Worm (Caenorhabditis elegans) whole organism, L1 larva: Measurements from ENCODE around the gene melo-1.
A peak's percentile ranks its signal among the peaks of the same experiment; 100 is the strongest.

Experiments
- C04F5.9 ChIP-seq: sonication (generic microtip); optimal IDR thresholded peaks from 2 replicates; lab custom pipeline; 2016; ENCODE audit warnings: missing genetic modification characterization, missing compliant biosample characterization
- Y116A8C.19 ChIP-seq: sonication (generic microtip); optimal IDR thresholded peaks from 2 replicates; lab custom pipeline; 2016; ENCODE audit warnings: missing compliant biosample characterization, missing genetic modification characterization, borderline replicate concordance
- aha-1 ChIP-seq: fragments of 150-350 bp; optimal IDR thresholded peaks from 2 replicates; lab custom pipeline; 2014; ENCODE audit warnings: missing biosample characterization, missing genetic modification characterization
- alr-1 ChIP-seq: fragments of 200-800 bp; sonication (Bioruptor generic); optimal IDR thresholded peaks from 2 replicates; lab custom pipeline; 2018; ENCODE audit warnings: borderline replicate concordance, mild to moderate bottlenecking, missing genetic modification characterization, missing compliant biosample characterization
- ama-1 ChIP-seq: fragments of 150-350 bp; optimal IDR thresholded peaks from 2 replicates; lab custom pipeline; 2014
- blmp-1 ChIP-seq: fragments of 150-350 bp; optimal IDR thresholded peaks from 2 replicates; lab custom pipeline; 2014; ENCODE audit warnings: missing biosample characterization, missing genetic modification characterization
- ceh-63 ChIP-seq: fragments of 200-800 bp; sonication (Bioruptor generic); optimal IDR thresholded peaks from 2 replicates; lab custom pipeline; 2018; ENCODE audit warnings: mild to moderate bottlenecking, missing genetic modification characterization, missing compliant biosample characterization
- ceh-88 ChIP-seq: fragments of 200-800 bp; sonication (Bioruptor generic); IDR thresholded peaks from 2 replicates; pipeline ENCODE4 v1.3.6; 2022; ENCODE audit warnings: missing genetic modification characterization, missing compliant biosample characterization
- ces-1 ChIP-seq: fragments of 150-350 bp; optimal IDR thresholded peaks from 2 replicates; lab custom pipeline; 2014; ENCODE audit warnings: missing biosample characterization, missing genetic modification reagents, missing genetic modification characterization
- dpl-1 ChIP-seq, 3 experiments: fragments of 150-350 bp in 2 of 3; sonication (generic microtip) in 1 of 3; optimal IDR thresholded peaks; 2 replicates each; lab custom pipeline; 2014 to 2017; ENCODE audit warnings: missing biosample characterization in 3 of 3, missing genetic modification characterization in 3 of 3, missing genetic modification reagents in 3 of 3
- egl-13 ChIP-seq: sonication (generic microtip); optimal IDR thresholded peaks from 2 replicates; lab custom pipeline; 2016; ENCODE audit warnings: missing genotype, missing genetic modification reagents, missing genetic modification characterization, missing compliant biosample characterization
- egl-27 ChIP-seq, 2 experiments: fragments of 150-350 bp in 1 of 2; sonication (generic microtip); optimal IDR thresholded peaks; 3 replicates each; lab custom pipeline; 2017 to 2018; ENCODE audit warnings: missing biosample characterization in 2 of 2, missing genetic modification characterization in 2 of 2, missing genetic modification reagents in 2 of 2
- elt-2 ChIP-seq: sonication (generic microtip); optimal IDR thresholded peaks from 2 replicates; lab custom pipeline; 2016; ENCODE audit warnings: missing genetic modification characterization, mild to moderate bottlenecking, inconsistent platforms, missing compliant biosample characterization, missing genetic modification reagents
- elt-3 ChIP-seq, 6 experiments: fragments of 150-350 bp in 1 of 6; sonication (generic microtip); optimal IDR thresholded peaks; 2 replicates each; lab custom pipeline; 2017 to 2018; ENCODE audit warnings: missing biosample characterization in 6 of 6, missing genetic modification characterization in 6 of 6, inconsistent platforms in 1 of 6
- fkh-10 ChIP-seq: sonication (generic microtip); optimal IDR thresholded peaks from 2 replicates; lab custom pipeline; 2017; ENCODE audit warnings: missing biosample characterization, missing genetic modification reagents, missing genetic modification characterization
- fos-1 ChIP-seq: fragments of 150-350 bp; optimal IDR thresholded peaks from 2 replicates; lab custom pipeline; 2014; ENCODE audit warnings: missing biosample characterization, missing genetic modification characterization
- grh-1 ChIP-seq: fragments of 200-800 bp; sonication (Bioruptor generic); IDR thresholded peaks from 2 replicates; pipeline ENCODE4 v1.3.6; 2022; ENCODE audit warnings: missing genetic modification reagents, missing genetic modification characterization, missing compliant biosample characterization
- irx-1 ChIP-seq: sonication (generic microtip); optimal IDR thresholded peaks from 2 replicates; lab custom pipeline; 2016; ENCODE audit warnings: missing genetic modification characterization, missing compliant biosample characterization
- jun-1 ChIP-seq: fragments of 150-350 bp; optimal IDR thresholded peaks from 2 replicates; lab custom pipeline; 2014; ENCODE audit warnings: missing biosample characterization, missing genetic modification reagents, missing genetic modification characterization
- lin-15B ChIP-seq: fragments of 150-350 bp; sonication (generic microtip); optimal IDR thresholded peaks from 3 replicates; lab custom pipeline; 2014; ENCODE audit warnings: missing biosample characterization, missing genetic modification characterization
- lin-35 ChIP-seq, 2 experiments: fragments of 150-350 bp; optimal IDR thresholded peaks; 2 replicates each; lab custom pipeline; 2014; ENCODE audit warnings: missing biosample characterization in 2 of 2, missing genetic modification characterization in 2 of 2, missing genetic modification reagents in 2 of 2
- lin-39 ChIP-seq: fragments of 150-350 bp; optimal IDR thresholded peaks from 2 replicates; lab custom pipeline; 2014; ENCODE audit warnings: missing biosample characterization, missing genetic modification reagents, missing genetic modification characterization
- lsy-2 ChIP-seq, 2 experiments: fragments of 150-350 bp; optimal IDR thresholded peaks; 2 replicates each; lab custom pipeline; 2014; ENCODE audit warnings: missing biosample characterization in 2 of 2, missing genetic modification characterization in 2 of 2
- mdl-1 ChIP-seq, 2 experiments: fragments of 150-350 bp; optimal IDR thresholded peaks; 2 replicates each; lab custom pipeline; 2014 to 2017; ENCODE audit warnings: missing biosample characterization in 2 of 2, missing genetic modification characterization in 2 of 2, inconsistent platforms in 1 of 2
- nhr-11 ChIP-seq: fragments of 150-350 bp; optimal IDR thresholded peaks from 2 replicates; lab custom pipeline; 2014; ENCODE audit warnings: missing biosample characterization, missing genetic modification characterization
- nhr-12 ChIP-seq: sonication (generic microtip); optimal IDR thresholded peaks from 2 replicates; lab custom pipeline; 2017; ENCODE audit warnings: missing biosample characterization, missing genetic modification characterization
- nhr-19 ChIP-seq: fragments of 200-800 bp; sonication (Bioruptor generic); conservative IDR thresholded peaks from 2 replicates; pipeline ENCODE4 v1.3.6; 2022; ENCODE audit warnings: missing genetic modification characterization, missing compliant biosample characterization
- nhr-20 ChIP-seq: sonication (generic microtip); optimal IDR thresholded peaks from 2 replicates; lab custom pipeline; 2016; ENCODE audit warnings: mild to moderate bottlenecking, missing genetic modification characterization, missing compliant biosample characterization
- nhr-71 ChIP-seq: sonication (generic microtip); optimal IDR thresholded peaks from 2 replicates; lab custom pipeline; 2016; ENCODE audit warnings: mild to moderate bottlenecking, missing genetic modification characterization, moderate library complexity, missing compliant biosample characterization
- nhr-77 ChIP-seq: fragments of 150-350 bp; optimal IDR thresholded peaks from 2 replicates; lab custom pipeline; 2014; ENCODE audit warnings: missing biosample characterization, missing genetic modification characterization
- nhr-85 ChIP-seq: sonication (generic microtip); peaks from one replicate; lab custom pipeline; 2016; ENCODE audit warnings: missing genetic modification characterization, inconsistent platforms, missing compliant biosample characterization
- pqm-1 ChIP-seq: sonication (generic microtip); optimal IDR thresholded peaks from 3 replicates; lab custom pipeline; 2017; ENCODE audit warnings: missing biosample characterization, missing genetic modification characterization
- rnt-1 ChIP-seq: sonication (generic microtip); optimal IDR thresholded peaks from 2 replicates; lab custom pipeline; 2016; ENCODE audit warnings: mild to moderate bottlenecking, missing genetic modification characterization, moderate library complexity, missing compliant biosample characterization
- skn-1 ChIP-seq: fragments of 150-350 bp; optimal IDR thresholded peaks from 2 replicates; lab custom pipeline; 2014; ENCODE audit warnings: missing biosample characterization, missing genetic modification characterization
- snu-23 ChIP-seq: sonication (generic microtip); optimal IDR thresholded peaks from 2 replicates; lab custom pipeline; 2016; ENCODE audit warnings: missing genetic modification characterization, missing compliant biosample characterization
- sptf-1 ChIP-seq: fragments of 150-350 bp; optimal IDR thresholded peaks from 2 replicates; lab custom pipeline; 2014; ENCODE audit warnings: missing biosample characterization, missing genetic modification characterization
- tbx-2 ChIP-seq: sonication (generic microtip); optimal IDR thresholded peaks from 2 replicates; lab custom pipeline; 2016; ENCODE audit warnings: missing genetic modification characterization, missing compliant biosample characterization
- tlp-1 ChIP-seq: fragments of 150-350 bp; optimal IDR thresholded peaks from 2 replicates; lab custom pipeline; 2014; ENCODE audit warnings: missing biosample characterization, missing genetic modification characterization
- unc-30 ChIP-seq: sonication (generic microtip); optimal IDR thresholded peaks from 2 replicates; lab custom pipeline; 2017; ENCODE audit warnings: missing biosample characterization, missing genetic modification characterization
- unc-62 ChIP-seq: fragments of 150-350 bp; optimal IDR thresholded peaks from 2 replicates; lab custom pipeline; 2014; ENCODE audit warnings: missing biosample characterization, missing genetic modification reagents, missing genetic modification characterization
- unc-98 ChIP-seq: fragments of 200-800 bp; sonication (Bioruptor generic); IDR thresholded peaks from 2 replicates; pipeline ENCODE4 v1.3.6; 2022; ENCODE audit warnings: missing genetic modification characterization, missing compliant biosample characterization
- xbp-1 ChIP-seq: sonication (generic microtip); optimal IDR thresholded peaks from 2 replicates; lab custom pipeline; 2016; ENCODE audit warnings: missing genetic modification characterization, missing compliant biosample characterization
- zag-1 ChIP-seq: fragments of 150-350 bp; optimal IDR thresholded peaks from 2 replicates; lab custom pipeline; 2014; ENCODE audit warnings: missing biosample characterization, missing genetic modification characterization
- ztf-11 ChIP-seq, 2 experiments: sonication (generic microtip); optimal IDR thresholded peaks; 2 replicates each; lab custom pipeline; 2016 to 2017; ENCODE audit warnings: missing genetic modification characterization in 2 of 2, missing biosample characterization in 1 of 2, missing compliant biosample characterization in 1 of 2

The melo-1 gene

ce11 chrIV:14767693-14768251 is 19.1 kb upstream of the melo-1 start, which contains the start of the genes mrps-7 and Y57G11C.3 (continued):
- TF ChIP-seq aha-1 (tag; lab: Kevin White, UChicago) (peak; percentile 71), elt-3 (tag; optimal IDR thresholded peaks at IDR 0.05; lab: Kevin White, UChicago) (peak in 3 of 6 experiments; percentile 42 to 93 (median 91)), tlp-1 (tag; lab: Kevin White, UChicago) (no peak), zag-1 (tag; lab: Kevin White, UChicago) (peak; percentile 57), nhr-20 (tag; lab: Kevin White, UChicago) (peak; percentile 96), pqm-1 (peak; percentile 13), nhr-71 (peak; percentile 97), unc-98 (no peak), grh-1 (GFP tag; lab: Robert Waterston, UW) (peak; percentile 88), fkh-10 (GFP tag; lab: Kevin White, UChicago) (peak; percentile 88), elt-2 (peak; percentile 65), rnt-1 (peak; percentile 95), lin-15B (peak; percentile 97), nhr-85 (tag; lab: Kevin White, UChicago) (peak; percentile 96), nhr-77 (tag; lab: Kevin White, UChicago) (peak; percentile 93), dpl-1 (GFP tag; optimal IDR thresholded peaks at IDR 0.05; lab: Kevin White, UChicago) (peak; percentile 81 to 86 (median 86)), egl-13 (tag; lab: Kevin White, UChicago) (peak; percentile 83), jun-1 (tag; lab: Kevin White, UChicago) (peak; percentile 87), tbx-2 (tag; lab: Kevin White, UChicago) (peak; percentile 95), sptf-1 (no peak), lin-35 (GFP tag; optimal IDR thresholded peaks at IDR 0.05; lab: Kevin White, UChicago) (peak; percentile 89 to 94), ama-1 (lab: Kevin White, UChicago) (peak; percentile 84), snu-23 (GFP tag; lab: Kevin White, UChicago) (peak; percentile 97), irx-1 (tag; lab: Kevin White, UChicago) (peak; percentile 89), ceh-88 (GFP tag; lab: Robert Waterston, UW) (peak; percentile 83), ztf-11 (tag; optimal IDR thresholded peaks at IDR 0.05; lab: Kevin White, UChicago) (peak in 1 of 2 experiments; percentile 72), unc-30 (no peak), nhr-12 (peak; percentile 33), blmp-1 (tag; lab: Kevin White, UChicago) (peak; percentile 71), lsy-2 (tag; optimal IDR thresholded peaks at IDR 0.05; lab: Kevin White, UChicago) (peak; percentile 95 to 96), mdl-1 (tag; optimal IDR thresholded peaks at IDR 0.05; lab: Kevin White, UChicago) (peak in 1 of 2 experiments; percentile 93), ceh-63 (GFP tag; lab: Kevin White, UChicago) (no peak), unc-62 (no peak)

DNA sequence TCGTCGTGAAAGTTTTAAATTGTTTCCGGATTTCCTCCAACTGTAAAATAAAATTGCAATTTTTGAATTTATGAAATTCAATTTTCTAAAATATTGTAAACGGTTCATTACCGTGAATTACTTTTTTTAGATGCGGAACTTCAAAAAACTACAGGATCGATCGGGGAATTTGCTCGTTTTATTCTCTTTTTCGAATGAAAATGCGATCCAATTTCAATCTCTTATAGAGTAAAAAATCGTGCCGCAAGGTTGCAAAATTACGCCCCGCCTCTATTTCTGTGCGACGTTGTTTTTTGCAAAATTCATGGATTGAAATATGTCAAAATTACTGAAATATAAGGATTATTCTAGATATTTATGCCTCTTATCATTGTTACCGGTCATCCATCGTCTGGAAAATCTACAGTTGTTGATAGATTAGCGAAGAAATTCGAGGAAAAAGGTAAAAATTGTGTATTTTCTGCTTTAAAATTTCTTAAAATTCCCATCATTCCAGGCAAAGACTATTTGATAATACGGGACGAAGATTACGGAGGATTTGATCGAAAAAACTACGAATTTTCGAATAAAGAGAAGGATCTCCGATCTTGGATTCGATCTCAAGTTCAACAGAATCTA is 17.5 kb upstream of the melo-1 start, which contains the start of gene Y57G11C.43:
TSS of gene Y57G11C.43 (plus strand) at position 224 of the 618 bp plus-strand sequence.
- TF ChIP-seq mdl-1 (tag; optimal IDR thresholded peaks at IDR 0.05; lab: Kevin White, UChicago) (no peak), unc-98 (no peak), egl-27 (tag; optimal IDR thresholded peaks at IDR 0.05; lab: Kevin White, UChicago) (no peak), fos-1 (tag; lab: Kevin White, UChicago) (no peak), ces-1 (GFP tag; lab: Kevin White, UChicago) (no peak), alr-1 (tag; lab: Kevin White, UChicago) (no peak), elt-2 (no peak), Y116A8C.19 (tag; lab: Kevin White, UChicago) (no peak), ceh-88 (GFP tag; lab: Robert Waterston, UW) (no peak), nhr-11 (no peak), elt-3 (tag; optimal IDR thresholded peaks at IDR 0.05; lab: Kevin White, UChicago) (no peak), nhr-19 (GFP tag; lab: Robert Waterston, UW) (no peak), tlp-1 (tag; lab: Kevin White, UChicago) (no peak), C04F5.9 (tag; lab: Kevin White, UChicago) (no peak), xbp-1 (tag; lab: Kevin White, UChicago) (no peak), lin-39 (tag; lab: Kevin White, UChicago) (no peak), skn-1 (tag; lab: Kevin White, UChicago) (no peak)
